Fruit fly (Drosophila melanogaster): ENCODE results near the gene kek2.

The kek2 gene

dm6 chr2L:11581617-11582254 lies at the start of gene kek2:
kek2 (plus strand) TSS chr2L:11581937.
- TF ChIP-seq Myc (optimal IDR thresholded peaks at IDR 0.05), result no peak

- no peak for TF ChIP-seq br (GFP tag; optimal IDR thresholded peaks at IDR 0.05)
- TF ChIP-seq sage (GFP tag; optimal IDR thresholded peaks at IDR 0.05), result no peak
- no peak for TF ChIP-seq Hnf4 (GFP tag; optimal IDR thresholded peaks at IDR 0.05)
- no peak for TF ChIP-seq N (GFP tag; optimal IDR thresholded peaks at IDR 0.05)
- no peak for TF ChIP-seq usp (GFP tag; optimal IDR thresholded peaks at IDR 0.05)
- TF ChIP-seq OdsH (GFP tag; optimal IDR thresholded peaks at IDR 0.05), result no peak
- no peak for TF ChIP-seq CG32264 (GFP tag; optimal IDR thresholded peaks at IDR 0.05)
- TF ChIP-seq psq (GFP tag; optimal IDR thresholded peaks at IDR 0.05), result no peak
These were observed 45.9 kb upstream of the kek2 start, which contains the start of gene CG43438 for dm6 chr2L:11535845-11536244. CG43438 (plus strand) TSS chr2L:11536145.

- TF ChIP-seq Hnf4 (GFP tag; optimal IDR thresholded peaks at IDR 0.05) (no peak), dsf (GFP tag; optimal IDR thresholded peaks at IDR 0.05; ENCODE audit: borderline replicate concordance) (no peak), br (GFP tag; optimal IDR thresholded peaks at IDR 0.05) (no peak), Mio (GFP tag; optimal IDR thresholded peaks at IDR 0.05) (no peak), N (GFP tag; optimal IDR thresholded peaks at IDR 0.05) (no peak), jim (GFP tag; optimal IDR thresholded peaks at IDR 0.05) (no peak), Dif (GFP tag; optimal IDR thresholded peaks at IDR 0.05; ENCODE audit: partially characterized antibody) (no peak), sage (GFP tag; optimal IDR thresholded peaks at IDR 0.05) (no peak), tai (GFP tag; optimal IDR thresholded peaks at IDR 0.05) (no peak), Abd-B (GFP tag; optimal IDR thresholded peaks at IDR 0.05) (no peak), brk (GFP tag; optimal IDR thresholded peaks at IDR 0.05) (no peak), ey (GFP tag; optimal IDR thresholded peaks at IDR 0.05) (no peak), h (GFP tag; optimal IDR thresholded peaks at IDR 0.05) (no peak), Vsx2 (GFP tag; optimal IDR thresholded peaks at IDR 0.05; ENCODE audit: partially characterized antibody) (no peak), lola (GFP tag; optimal IDR thresholded peaks at IDR 0.05) (no peak)
These were observed 27.9 kb upstream of the kek2 start for dm6 chr2L:11553825-11554224.

- TF ChIP-seq Dif (GFP tag; optimal IDR thresholded peaks at IDR 0.05; ENCODE audit: partially characterized antibody) (no peak), brk (GFP tag; optimal IDR thresholded peaks at IDR 0.05) (no peak), Mio (GFP tag; optimal IDR thresholded peaks at IDR 0.05) (no peak), br (GFP tag; optimal IDR thresholded peaks at IDR 0.05) (no peak), Abd-B (GFP tag; optimal IDR thresholded peaks at IDR 0.05) (no peak), Jra (GFP tag; optimal IDR thresholded peaks at IDR 0.05) (no peak), foxo (GFP tag; optimal IDR thresholded peaks at IDR 0.05) (no peak), CG32264 (GFP tag; optimal IDR thresholded peaks at IDR 0.05) (no peak), dl (GFP tag; optimal IDR thresholded peaks at IDR 0.05; ENCODE audit: insufficient read depth in 1 of 2, partially characterized antibody in 2 of 2) (no peak), Hnf4 (GFP tag; optimal IDR thresholded peaks at IDR 0.05) (no peak), rgr (GFP tag; optimal IDR thresholded peaks at IDR 0.05) (no peak), Myc (optimal IDR thresholded peaks at IDR 0.05) (no peak), sv (GFP tag; optimal IDR thresholded peaks at IDR 0.05) (no peak)
These were observed 5.0 kb downstream of the kek2 start, which contains the start of gene Mst33A for dm6 chr2L:11586733-11587132. Mst33A (minus strand) TSS chr2L:11586833.

dm6 chr2L:11589064-11589463 lies 7.3 kb downstream of the kek2 start:
- no peak for TF ChIP-seq HLH106 (tag; optimal IDR thresholded peaks at IDR 0.05)
- TF ChIP-seq jim (GFP tag; optimal IDR thresholded peaks at IDR 0.05), result no peak
- TF ChIP-seq dmrt93B (GFP tag; optimal IDR thresholded peaks at IDR 0.05), result no peak
- no peak for TF ChIP-seq OdsH (GFP tag; optimal IDR thresholded peaks at IDR 0.05)
- TF ChIP-seq br (GFP tag; optimal IDR thresholded peaks at IDR 0.05), result no peak
- TF ChIP-seq CG32264 (GFP tag; optimal IDR thresholded peaks at IDR 0.05), result no peak
- TF ChIP-seq dsf (GFP tag; optimal IDR thresholded peaks at IDR 0.05; ENCODE audit: borderline replicate concordance), result no peak
- TF ChIP-seq Dif (GFP tag; optimal IDR thresholded peaks at IDR 0.05; ENCODE audit: partially characterized antibody), result no peak
- TF ChIP-seq Jra (GFP tag; optimal IDR thresholded peaks at IDR 0.05), result no peak
- TF ChIP-seq Hnf4 (GFP tag; optimal IDR thresholded peaks at IDR 0.05), result no peak
- no peak for TF ChIP-seq fru (GFP tag; optimal IDR thresholded peaks at IDR 0.05)
- TF ChIP-seq CrebA (GFP tag; optimal IDR thresholded peaks at IDR 0.05; ENCODE audit: borderline replicate concordance), result no peak
- no peak for TF ChIP-seq rgr (GFP tag; optimal IDR thresholded peaks at IDR 0.05)
- TF ChIP-seq woc (GFP tag; optimal IDR thresholded peaks at IDR 0.05), result no peak
- no peak for TF ChIP-seq Hr78 (GFP tag; optimal IDR thresholded peaks at IDR 0.05)
- TF ChIP-seq CG9705 (GFP tag; optimal IDR thresholded peaks at IDR 0.05), result no peak
- TF ChIP-seq lola (GFP tag; optimal IDR thresholded peaks at IDR 0.05), result no peak
- TF ChIP-seq Dfd (GFP tag; optimal IDR thresholded peaks at IDR 0.05), result no peak
